Worm (Caenorhabditis elegans) whole organism, late embryonic: ENCODE measurements around the gene cyp-33C3.

Experiments
- ama-1 ChIP-seq: fragments of 150-350 bp; optimal IDR thresholded peaks from 2 replicates; lab custom pipeline; 2014
- ceh-48 ChIP-seq: sonication (generic microtip); optimal IDR thresholded peaks from 2 replicates; lab custom pipeline; 2016; ENCODE audit warnings: missing genetic modification characterization, inconsistent platforms, missing compliant biosample characterization
- dmd-4 ChIP-seq: sonication (generic microtip); optimal IDR thresholded peaks from 2 replicates; lab custom pipeline; 2016; ENCODE audit warnings: borderline replicate concordance, missing genetic modification characterization, missing compliant biosample characterization
- elt-2 ChIP-seq: sonication (generic microtip); optimal IDR thresholded peaks from 2 replicates; lab custom pipeline; 2016; ENCODE audit warnings: missing genetic modification reagents, missing genetic modification characterization, missing compliant biosample characterization
- eyg-1 ChIP-seq: sonication (generic microtip); optimal IDR thresholded peaks from 2 replicates; lab custom pipeline; 2016; ENCODE audit warnings: missing genotype, missing genetic modification characterization, missing compliant biosample characterization
- fax-1 ChIP-seq: sonication (generic microtip); optimal IDR thresholded peaks from 2 replicates; lab custom pipeline; 2016; ENCODE audit warnings: missing genotype, missing genetic modification characterization, missing compliant biosample characterization
- fkh-10 ChIP-seq: fragments of 150-350 bp; optimal IDR thresholded peaks from 2 replicates; lab custom pipeline; 2014; ENCODE audit warnings: missing biosample characterization, missing genetic modification reagents, missing genetic modification characterization
- hlh-8 ChIP-seq: sonication (generic microtip); optimal IDR thresholded peaks from 2 replicates; lab custom pipeline; 2016; ENCODE audit warnings: missing genotype, missing genetic modification characterization, missing compliant biosample characterization
- lin-11 ChIP-seq: fragments of 200-800 bp; sonication (Bioruptor generic); optimal IDR thresholded peaks from 2 replicates; lab custom pipeline; 2018; ENCODE audit warnings: mild to moderate bottlenecking, missing genetic modification characterization, missing compliant biosample characterization
- madf-2 ChIP-seq: sonication (generic microtip); optimal IDR thresholded peaks from 2 replicates; lab custom pipeline; 2017; ENCODE audit warnings: missing genetic modification characterization, missing compliant biosample characterization
- nfya-1 ChIP-seq: sonication (generic microtip); optimal IDR thresholded peaks from 2 replicates; lab custom pipeline; 2017; ENCODE audit warnings: missing genetic modification characterization, mild to moderate bottlenecking, missing compliant biosample characterization, antibody characterized with exemption, moderate library complexity
- nhr-11 ChIP-seq: fragments of 150-350 bp; optimal IDR thresholded peaks from 2 replicates; lab custom pipeline; 2014; ENCODE audit warnings: missing biosample characterization, missing genetic modification characterization
- tbx-2 ChIP-seq: sonication (generic microtip); optimal IDR thresholded peaks from 2 replicates; lab custom pipeline; 2016; ENCODE audit warnings: missing genetic modification characterization, missing compliant biosample characterization
- ztf-16 ChIP-seq: sonication (generic microtip); optimal IDR thresholded peaks from 2 replicates; lab custom pipeline; 2017; ENCODE audit warnings: missing genetic modification characterization, missing compliant biosample characterization

DNA sequence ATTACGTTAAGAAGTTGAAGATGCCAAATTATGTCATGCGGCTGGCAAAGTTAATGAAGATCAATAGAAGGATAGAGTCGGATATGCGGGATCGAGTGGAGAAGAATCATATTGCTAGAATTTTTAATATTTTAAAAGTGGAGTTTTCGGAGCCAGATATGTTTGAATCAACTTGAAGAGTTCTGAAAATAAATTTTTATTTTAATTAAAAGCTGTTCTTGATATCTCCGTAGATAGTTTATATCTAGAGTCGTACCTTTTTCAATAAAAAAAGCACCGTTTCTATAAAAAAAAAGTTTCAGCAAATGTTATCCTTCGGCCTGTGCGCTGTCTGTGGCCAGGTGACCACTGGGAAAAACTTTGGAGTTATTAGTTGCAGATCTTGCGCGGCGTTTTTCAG is 9.4 kb upstream of the cyp-33C3 start, which contains the start of gene nhr-96:
- no peak for TF ChIP-seq lin-11 (tag; lab: Kevin White, UChicago)
- TF ChIP-seq madf-2 (tag; lab: Kevin White, UChicago) = no peak
- no peak for TF ChIP-seq elt-2 (tag; lab: Kevin White, UChicago)
- TF ChIP-seq dmd-4 (tag; lab: Kevin White, UChicago) = no peak
- no peak for TF ChIP-seq ztf-16 (tag; lab: Kevin White, UChicago)
- no peak for TF ChIP-seq ceh-48 (tag; lab: Kevin White, UChicago)
- no peak for TF ChIP-seq hlh-8
- no peak for TF ChIP-seq nhr-11 (tag; lab: Kevin White, UChicago)
- TF ChIP-seq fkh-10 (GFP tag; lab: Kevin White, UChicago) = no peak
- TF ChIP-seq nfya-1 (tag; lab: Kevin White, UChicago) = no peak
- TF ChIP-seq fax-1 (tag; lab: Kevin White, UChicago) = no peak
- no peak for TF ChIP-seq eyg-1 (tag; lab: Kevin White, UChicago)
- no peak for TF ChIP-seq ama-1 (lab: Kevin White, UChicago)
- no peak for TF ChIP-seq tbx-2 (tag; lab: Kevin White, UChicago)
